Worm (Caenorhabditis elegans) whole organism, L4 larva: Measurements from ENCODE around the gene srbc-8.

Experiments used
- ama-1 ChIP-seq: fragments of 150-350 bp; optimal IDR thresholded peaks from 2 replicates; lab custom pipeline; 2014; ENCODE audit warnings: inconsistent platforms, mixed read lengths
- ceh-82 ChIP-seq: sonication (generic microtip); optimal IDR thresholded peaks from 2 replicates; lab custom pipeline; 2017; ENCODE audit warnings: missing biosample characterization, missing genetic modification characterization
- daf-16 ChIP-seq, 3 experiments: sonication (generic microtip); optimal IDR thresholded peaks; 2 replicates each; lab custom pipeline; 2016 to 2017; ENCODE audit warnings: missing genetic modification characterization in 3 of 3, missing genetic modification reagents in 3 of 3, mild to moderate bottlenecking in 2 of 3, missing compliant biosample characterization in 2 of 3, missing biosample characterization in 1 of 3, moderate library complexity in 1 of 3
- fos-1 ChIP-seq: fragments of 150-350 bp; optimal IDR thresholded peaks from 2 replicates; lab custom pipeline; 2014; ENCODE audit warnings: missing biosample characterization, missing genetic modification characterization
- zip-2 ChIP-seq: fragments of 150-350 bp; optimal IDR thresholded peaks from 2 replicates; lab custom pipeline; 2014; ENCODE audit warnings: missing biosample characterization, missing genetic modification characterization

ce11 chrV:7506207-7506606, 21.3 kb upstream of the srbc-8 start:
- TF ChIP-seq zip-2 (tag; lab: Kevin White, UChicago): no peak
- no peak for TF ChIP-seq daf-16 (GFP tag; optimal IDR thresholded peaks at IDR 0.05; lab: Kevin White, UChicago)
- no peak for TF ChIP-seq daf-16 (tag; optimal IDR thresholded peaks at IDR 0.05; lab: Kevin White, UChicago)
- TF ChIP-seq ama-1: no peak
- TF ChIP-seq fos-1: no peak
- TF ChIP-seq ceh-82: no peak
